Worm (Caenorhabditis elegans) whole organism, early embryonic: Measurements from ENCODE around the gene K08B5.1.

Experiments used
- B0310.2 ChIP-seq: sonication (generic microtip); optimal IDR thresholded peaks from 2 replicates; lab custom pipeline; 2016; ENCODE audit warnings: mild to moderate bottlenecking, missing genetic modification characterization, missing compliant biosample characterization
- F13C5.2 ChIP-seq: sonication (generic microtip); optimal IDR thresholded peaks from 2 replicates; lab custom pipeline; 2017; ENCODE audit warnings: mild to moderate bottlenecking, missing genetic modification characterization, inconsistent platforms, missing compliant biosample characterization
- aly-1 ChIP-seq: sonication (generic microtip); optimal IDR thresholded peaks from 2 replicates; lab custom pipeline; 2016; ENCODE audit warnings: missing genetic modification characterization, missing compliant biosample characterization
- ama-1 ChIP-seq: fragments of 150-350 bp; optimal IDR thresholded peaks from 2 replicates; lab custom pipeline; 2014
- ceh-13 ChIP-seq: fragments of 200-800 bp; sonication (Bioruptor generic); optimal IDR thresholded peaks from 2 replicates; lab custom pipeline; 2018; ENCODE audit warnings: mild to moderate bottlenecking, missing genetic modification characterization, missing compliant biosample characterization
- ceh-36 ChIP-seq: sonication (generic microtip); optimal IDR thresholded peaks from 2 replicates; lab custom pipeline; 2016; ENCODE audit warnings: missing genetic modification characterization, inconsistent platforms, missing compliant biosample characterization
- ets-7 ChIP-seq: sonication (generic microtip); optimal IDR thresholded peaks from 2 replicates; lab custom pipeline; 2016; ENCODE audit warnings: missing genotype, missing genetic modification characterization, missing compliant biosample characterization
- flt-1 ChIP-seq: fragments of 200-800 bp; sonication (Bioruptor generic); IDR thresholded peaks from 2 replicates; pipeline ENCODE4 v1.3.6; 2022; ENCODE audit warnings: missing genetic modification characterization, missing compliant biosample characterization
- hmbx-1 ChIP-seq: sonication (generic microtip); optimal IDR thresholded peaks from 2 replicates; lab custom pipeline; 2016; ENCODE audit warnings: mild to moderate bottlenecking, missing genetic modification characterization, missing compliant biosample characterization
- hmg-4 ChIP-seq: fragments of 200-800 bp; sonication (Bioruptor generic); optimal IDR thresholded peaks from 2 replicates; lab custom pipeline; 2018; ENCODE audit warnings: mild to moderate bottlenecking, missing genetic modification characterization, missing compliant biosample characterization
- hnd-1 ChIP-seq: sonication (generic microtip); optimal IDR thresholded peaks from 2 replicates; lab custom pipeline; 2016; ENCODE audit warnings: missing genetic modification characterization, missing compliant biosample characterization
- pes-1 ChIP-seq: fragments of 200-800 bp; sonication (Bioruptor generic); IDR thresholded peaks from 2 replicates; pipeline ENCODE4 v1.3.6; 2022; ENCODE audit warnings: missing genetic modification reagents, missing genetic modification characterization, missing compliant biosample characterization
- scrt-1 ChIP-seq: fragments of 200-800 bp; sonication (Bioruptor generic); IDR thresholded peaks from 2 replicates; pipeline ENCODE4 v1.3.6; 2022; ENCODE audit warnings: missing genetic modification characterization, missing compliant biosample characterization
- sea-1 ChIP-seq: fragments of 200-800 bp; sonication (Bioruptor generic); conservative IDR thresholded peaks from 2 replicates; pipeline ENCODE4 v1.3.6; 2022; ENCODE audit warnings: missing genetic modification characterization, missing compliant biosample characterization
- tbx-11 ChIP-seq: fragments of 200-800 bp; sonication (Bioruptor generic); IDR thresholded peaks from 2 replicates; pipeline ENCODE4 v1.3.6; 2022; ENCODE audit warnings: missing genetic modification characterization, missing compliant biosample characterization
- tbx-37 ChIP-seq: fragments of 200-800 bp; sonication (Bioruptor generic); conservative IDR thresholded peaks from 2 replicates; pipeline ENCODE4 v1.3.6; 2022; ENCODE audit warnings: missing genetic modification reagents, missing genetic modification characterization, missing compliant biosample characterization
- tra-4 ChIP-seq: sonication (generic microtip); optimal IDR thresholded peaks from 2 replicates; lab custom pipeline; 2017; ENCODE audit warnings: missing genetic modification characterization, missing compliant biosample characterization

Gene K08B5.1

ce11 chrX:16575262-16575661 is 17.0 kb downstream of the K08B5.1 start:
- TF ChIP-seq F13C5.2 (tag; lab: Kevin White, UChicago) (no peak), hmbx-1 (tag; lab: Kevin White, UChicago) (no peak), ets-7 (tag; lab: Kevin White, UChicago) (no peak), scrt-1 (no peak)

ce11 chrX:16579303-16579795 is 21.1 kb downstream of the K08B5.1 start, which contains the start of gene ser-1:
ser-1 (plus strand) TSS chrX:16579745.
- TF ChIP-seq hnd-1 (tag; lab: Kevin White, UChicago) (no peak), B0310.2 (tag; lab: Kevin White, UChicago) (no peak), hmbx-1 (tag; lab: Kevin White, UChicago) (no peak), flt-1 (no peak), scrt-1 (no peak)

DNA sequence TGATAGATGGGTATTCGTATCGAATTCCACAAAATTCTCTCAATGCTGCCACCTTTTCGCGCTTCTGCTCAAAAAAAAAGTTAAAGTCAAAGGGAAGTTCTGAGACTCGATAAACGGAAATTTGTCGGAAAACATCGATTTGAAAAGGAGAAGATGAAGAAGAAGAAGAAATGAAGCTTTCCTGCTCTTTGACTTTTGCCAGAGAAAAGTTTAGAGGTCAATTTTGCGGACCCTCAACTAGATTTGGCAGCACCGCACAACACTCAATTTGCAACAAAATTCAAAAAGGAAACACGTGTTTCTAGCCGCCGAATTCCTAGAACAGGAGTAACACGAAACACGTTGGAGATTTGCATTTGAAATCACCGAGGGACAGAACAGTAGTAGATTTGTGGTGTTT is 29.9 kb downstream of the K08B5.1 start:
- TF ChIP-seq ama-1 (lab: Kevin White, UChicago) = no peak
- TF ChIP-seq F13C5.2 (tag; lab: Kevin White, UChicago) = no peak
- TF ChIP-seq ets-7 (tag; lab: Kevin White, UChicago) = no peak
- no peak for TF ChIP-seq hmg-4
- no peak for TF ChIP-seq flt-1
- no peak for TF ChIP-seq ceh-36 (tag; lab: Kevin White, UChicago)
- TF ChIP-seq sea-1 = no peak
- no peak for TF ChIP-seq tra-4
- no peak for TF ChIP-seq hnd-1 (tag; lab: Kevin White, UChicago)
- TF ChIP-seq B0310.2 (tag; lab: Kevin White, UChicago) = no peak
- TF ChIP-seq tbx-37 (GFP tag; lab: Robert Waterston, UW) = no peak
- no peak for TF ChIP-seq aly-1 (tag; lab: Kevin White, UChicago)

ce11 chrX:16590230-16590629 is 32.0 kb downstream of the K08B5.1 start:
- no peak for TF ChIP-seq tbx-11 (GFP tag; lab: Robert Waterston, UW)
- no peak for TF ChIP-seq ceh-13 (GFP tag; lab: Kevin White, UChicago)
- TF ChIP-seq sea-1 = no peak
- no peak for TF ChIP-seq tra-4
- no peak for TF ChIP-seq hmg-4
- no peak; the same call in 1 of the 2 replicates for TF ChIP-seq pes-1
- TF ChIP-seq ets-7 (tag; lab: Kevin White, UChicago) = no peak
- TF ChIP-seq flt-1 = no peak
- no peak for TF ChIP-seq hmbx-1 (tag; lab: Kevin White, UChicago)
- TF ChIP-seq hnd-1 (tag; lab: Kevin White, UChicago) = no peak
- TF ChIP-seq ceh-36 (tag; lab: Kevin White, UChicago) = no peak
- no peak for TF ChIP-seq ama-1 (lab: Kevin White, UChicago)
- TF ChIP-seq F13C5.2 (tag; lab: Kevin White, UChicago) = no peak
- TF ChIP-seq B0310.2 (tag; lab: Kevin White, UChicago) = no peak
- TF ChIP-seq scrt-1 = no peak
- no peak for TF ChIP-seq tbx-37 (GFP tag; lab: Robert Waterston, UW)
- TF ChIP-seq aly-1 (tag; lab: Kevin White, UChicago) = no peak

- TF ChIP-seq tbx-11 (GFP tag; lab: Robert Waterston, UW) = peak; percentile 81
- TF ChIP-seq F13C5.2 (tag; lab: Kevin White, UChicago) = peak; percentile 87
- TF ChIP-seq pes-1 = peak; percentile 89
- TF ChIP-seq ceh-36 (tag; lab: Kevin White, UChicago) = peak; percentile 43
- TF ChIP-seq flt-1 = peak; percentile 79
- TF ChIP-seq tra-4 = peak; percentile 53
- peak; percentile 69 for TF ChIP-seq B0310.2 (tag; lab: Kevin White, UChicago)
- peak; percentile 78 for TF ChIP-seq tbx-37 (GFP tag; lab: Robert Waterston, UW)
- TF ChIP-seq ets-7 (tag; lab: Kevin White, UChicago) = no peak
- TF ChIP-seq ama-1 (lab: Kevin White, UChicago) = no peak
- peak; percentile 83 for TF ChIP-seq hmg-4
- TF ChIP-seq sea-1 = peak; percentile 83
- peak; percentile 50 for TF ChIP-seq aly-1 (tag; lab: Kevin White, UChicago)
- TF ChIP-seq hnd-1 (tag; lab: Kevin White, UChicago) = peak; percentile 59
- peak; percentile 71 for TF ChIP-seq ceh-13 (GFP tag; lab: Kevin White, UChicago)
- peak; percentile 82 for TF ChIP-seq scrt-1
- peak; percentile 35 for TF ChIP-seq hmbx-1 (tag; lab: Kevin White, UChicago)
These were observed 32.6 kb downstream of the K08B5.1 start for ce11 chrX:16590803-16591202.

ce11 chrX:16591533-16591932 is 33.3 kb downstream of the K08B5.1 start:
- no peak for TF ChIP-seq pes-1
- no peak for TF ChIP-seq F13C5.2 (tag; lab: Kevin White, UChicago)
- no peak for TF ChIP-seq aly-1 (tag; lab: Kevin White, UChicago)
- TF ChIP-seq ama-1 (lab: Kevin White, UChicago) = no peak
- TF ChIP-seq tbx-37 (GFP tag; lab: Robert Waterston, UW) = no peak
- TF ChIP-seq hnd-1 (tag; lab: Kevin White, UChicago) = no peak
- TF ChIP-seq flt-1 = no peak
- no peak for TF ChIP-seq tra-4
- no peak for TF ChIP-seq hmbx-1 (tag; lab: Kevin White, UChicago)
- no peak for TF ChIP-seq hmg-4
- no peak for TF ChIP-seq scrt-1
- no peak for TF ChIP-seq ceh-13 (GFP tag; lab: Kevin White, UChicago)
- no peak for TF ChIP-seq tbx-11 (GFP tag; lab: Robert Waterston, UW)
- TF ChIP-seq B0310.2 (tag; lab: Kevin White, UChicago) = no peak
- no peak for TF ChIP-seq ets-7 (tag; lab: Kevin White, UChicago)
- TF ChIP-seq ceh-36 (tag; lab: Kevin White, UChicago) = no peak

DNA sequence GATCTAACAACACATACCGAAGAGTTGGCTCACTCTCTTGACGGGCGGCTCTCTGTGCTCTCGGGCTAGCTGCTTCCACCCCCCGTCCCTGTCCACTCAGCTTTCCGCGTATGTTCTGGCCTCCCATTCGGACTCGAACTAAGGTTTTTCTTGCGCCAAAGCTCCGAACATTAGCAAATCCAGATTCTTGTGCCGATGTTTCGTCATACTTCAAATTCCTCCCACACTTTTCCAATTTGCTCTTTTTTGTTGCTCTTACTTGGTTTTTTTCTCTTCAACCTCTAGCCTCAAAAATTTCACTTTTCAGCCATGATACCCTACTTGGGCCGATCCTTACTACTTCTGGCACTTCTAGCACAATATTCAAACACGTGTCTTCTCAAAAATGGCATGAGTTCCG is 36.7 kb downstream of the K08B5.1 start, which contains the start of gene cdh-9:
cdh-9 (plus strand) TSS at position 301 of the 400 bp plus-strand sequence.
- TF ChIP-seq hmbx-1 (tag; lab: Kevin White, UChicago) (no peak), tra-4 (no peak), pes-1 (no peak), hnd-1 (tag; lab: Kevin White, UChicago) (no peak), tbx-37 (GFP tag; lab: Robert Waterston, UW) (no peak), tbx-11 (GFP tag; lab: Robert Waterston, UW) (no peak), sea-1 (no peak)
